Fruit fly (Drosophila melanogaster) whole organism: ENCODE data around the gene Tis11.

Experiments used
- CG8478 ChIP-seq: fragments of >200 bp; optimal IDR thresholded peaks from 2 replicates; lab custom pipeline; 2018; ENCODE audit warnings: inconsistent platforms
- EcR ChIP-seq, 2 experiments: fragments of >200 bp; optimal IDR thresholded peaks; 2 replicates each; lab custom pipeline; 2017; ENCODE audit warnings: missing biosample characterization in 2 of 2, missing genetic modification characterization in 2 of 2, missing genetic modification reagents in 2 of 2
- pan ChIP-seq: fragments of >200 bp; optimal IDR thresholded peaks from 2 replicates; lab custom pipeline; 2017
- usp ChIP-seq: fragments of >200 bp; optimal IDR thresholded peaks from 2 replicates; lab custom pipeline; 2017; ENCODE audit warnings: missing biosample characterization, missing genetic modification characterization, mixed read lengths

DNA sequence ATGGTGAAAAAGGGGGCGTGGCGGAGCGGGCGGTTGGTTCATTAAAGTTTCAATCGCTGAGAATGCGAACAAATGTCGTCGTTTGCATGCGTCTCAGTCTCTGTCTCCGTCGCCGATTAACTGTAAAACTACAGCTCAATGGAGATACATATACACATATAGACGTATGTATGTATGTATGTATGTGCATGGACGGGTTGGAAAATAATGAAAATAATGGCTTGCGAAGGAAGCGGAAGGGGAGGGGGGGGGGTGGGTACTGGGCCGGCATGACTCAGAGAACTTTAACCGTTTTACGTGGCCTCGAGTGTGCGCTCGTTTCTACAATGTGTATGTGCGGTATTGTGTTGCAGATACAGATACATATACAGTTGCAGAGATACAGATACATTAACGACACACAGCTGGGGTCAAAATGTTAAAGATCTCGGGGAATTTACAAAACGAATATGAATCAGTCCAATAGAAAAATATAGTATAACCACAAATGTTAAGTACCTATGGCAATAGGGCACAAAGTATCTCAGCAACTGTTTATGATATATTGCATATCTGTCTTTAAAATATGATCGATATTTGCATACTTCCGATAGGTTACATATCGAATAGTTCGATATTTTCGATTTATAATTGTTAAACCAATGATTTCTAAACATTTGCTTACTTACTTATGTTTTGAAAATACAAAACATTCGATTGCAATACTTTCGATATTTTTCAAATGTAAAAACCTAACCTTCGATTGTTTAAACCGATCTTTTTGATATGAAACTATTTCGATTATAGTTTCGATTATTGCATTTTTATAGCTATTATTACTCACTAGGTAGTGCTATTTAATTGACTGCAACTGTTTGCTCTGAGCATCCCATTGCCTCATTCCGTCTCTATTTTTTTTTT, 65.3 kb downstream of the Tis11 start:
- TF ChIP-seq CG8478 (lab: Kevin White, UChicago) (no peak), pan (no peak), EcR (GFP tag; optimal IDR thresholded peaks at IDR 0.05; lab: Kevin White, UChicago) (no peak), usp (no peak)
